Worm (Caenorhabditis elegans): Measurements from ENCODE around the gene swsn-4.

swsn-4 gene

DNA sequence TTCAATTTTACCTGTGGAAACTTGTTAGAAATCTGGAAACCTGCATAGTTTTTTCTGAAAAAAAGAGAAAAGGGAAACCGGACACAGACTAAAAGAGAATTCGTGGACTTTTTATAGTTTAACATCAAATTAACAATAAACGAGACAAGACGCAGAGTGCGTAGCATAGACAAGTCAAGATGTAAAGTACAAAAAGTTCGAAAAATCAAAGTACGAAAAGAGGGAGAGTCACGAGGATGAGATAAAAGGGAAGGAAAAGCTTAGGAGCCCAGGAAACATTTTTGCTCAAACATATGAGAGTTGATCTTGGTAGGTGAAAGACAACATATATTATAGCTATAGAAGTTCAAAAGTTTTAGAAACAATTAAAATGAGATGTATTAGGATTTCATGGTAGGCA lies 28.0 kb upstream of the swsn-4 start, which contains the start of gene M7.12:
M7.12 (minus strand) TSS at position 188 of the 400 bp plus-strand sequence.
- no peak for TF ChIP-seq D2030.7 (GFP tag; IDR thresholded peaks at IDR 0.05)
- no peak for TF ChIP-seq mes-4 (tag; optimal IDR thresholded peaks at IDR 0.05)
- no peak for TF ChIP-seq hlh-26 (GFP tag; conservative IDR thresholded peaks at IDR 0.05)
- TF ChIP-seq aptf-2 (GFP tag; conservative IDR thresholded peaks at IDR 0.05), result no peak
- TF ChIP-seq B0261.1 (tag; optimal IDR thresholded peaks at IDR 0.05), result no peak
- no peak for TF ChIP-seq unc-62 (GFP tag; optimal IDR thresholded peaks at IDR 0.05)
- no peak for TF ChIP-seq efl-1 (GFP tag; optimal IDR thresholded peaks at IDR 0.05)
- no peak for TF ChIP-seq F10E7.11 (tag; optimal IDR thresholded peaks at IDR 0.05)
- TF ChIP-seq mcd-1 (GFP tag; IDR thresholded peaks at IDR 0.05), result no peak
- TF ChIP-seq F33H1.4 (GFP tag; IDR thresholded peaks at IDR 0.05), result no peak
- no peak for TF ChIP-seq nfya-2 (GFP tag; IDR thresholded peaks at IDR 0.05)
- no peak for TF ChIP-seq F57C9.4 (tag; optimal IDR thresholded peaks at IDR 0.05)
- no peak for TF ChIP-seq lsl-1 (GFP tag; optimal IDR thresholded peaks at IDR 0.05)
- TF ChIP-seq nhr-120 (GFP tag; IDR thresholded peaks at IDR 0.05), result no peak
- TF ChIP-seq gei-17 (GFP tag; optimal IDR thresholded peaks at IDR 0.05), result no peak
- TF ChIP-seq ceh-100 (GFP tag; IDR thresholded peaks at IDR 0.05), result no peak
- TF ChIP-seq repo-1 (tag; optimal IDR thresholded peaks at IDR 0.05), result no peak
- no peak for TF ChIP-seq nhr-27 (tag; optimal IDR thresholded peaks at IDR 0.05)
- TF ChIP-seq nfyb-1 (GFP tag; IDR thresholded peaks at IDR 0.05), result no peak
- no peak for TF ChIP-seq rcor-1 (GFP tag; IDR thresholded peaks at IDR 0.05)

DNA sequence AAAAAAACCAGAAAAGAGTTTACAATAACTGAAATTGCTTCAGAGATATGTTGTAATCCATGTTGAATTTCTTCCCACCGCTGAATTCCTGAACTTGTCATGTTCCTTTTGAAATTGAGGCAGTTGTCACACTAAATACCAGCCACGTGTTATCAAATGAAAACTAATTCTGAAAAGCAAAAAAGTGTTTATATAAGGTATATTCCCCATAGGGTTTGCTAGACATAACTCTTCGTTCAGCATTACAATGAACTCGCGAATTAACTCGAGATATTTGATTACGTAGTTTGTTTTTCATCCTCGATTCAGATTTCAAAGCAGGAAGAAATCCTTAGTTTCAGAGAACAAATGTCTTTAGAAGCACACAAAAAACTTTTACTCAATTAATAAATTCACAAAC lies 25.6 kb upstream of the swsn-4 start, which contains the start of gene str-3:
str-3 (minus strand) TSS at position 101 of the 400 bp plus-strand sequence.
- TF ChIP-seq C06A6.2 (GFP tag; conservative IDR thresholded peaks at IDR 0.05) (no peak), lsl-1 (GFP tag; optimal IDR thresholded peaks at IDR 0.05) (no peak), K11D2.4 (GFP tag; IDR thresholded peaks at IDR 0.05) (no peak), nhr-179 (tag; optimal IDR thresholded peaks at IDR 0.05) (no peak), B0261.1 (tag; optimal IDR thresholded peaks at IDR 0.05) (no peak), hsf-1 (GFP tag; IDR thresholded peaks at IDR 0.05) (no peak), let-607 (tag; optimal IDR thresholded peaks at IDR 0.05) (no peak), F33H1.4 (GFP tag; IDR thresholded peaks at IDR 0.05) (no peak), akir-1 (GFP tag; optimal IDR thresholded peaks at IDR 0.05) (no peak), snpc-1.1 (tag; optimal IDR thresholded peaks at IDR 0.05; ENCODE audit: insufficient read depth) (no peak), rpc-1 (optimal IDR thresholded peaks at IDR 0.05) (no peak), rpc-1 (tag; optimal IDR thresholded peaks at IDR 0.05) (no peak)

- TF ChIP-seq T26A5.8 (tag; optimal IDR thresholded peaks at IDR 0.05) (no peak), ekl-4 (GFP tag; IDR thresholded peaks at IDR 0.05) (no peak), nfya-1 (tag; optimal IDR thresholded peaks at IDR 0.05; ENCODE audit: borderline replicate concordance, insufficient read depth) (no peak), let-526 (GFP tag; IDR thresholded peaks at IDR 0.05) (no peak), sdz-38 (tag; optimal IDR thresholded peaks at IDR 0.05) (no peak), nfya-2 (GFP tag; IDR thresholded peaks at IDR 0.05) (no peak), him-1 (tag; optimal IDR thresholded peaks at IDR 0.05) (no peak), pha-4 (tag; optimal IDR thresholded peaks at IDR 0.05) (no peak), chd-7 (tag; optimal IDR thresholded peaks at IDR 0.05) (no peak), B0035.1 (tag; optimal IDR thresholded peaks at IDR 0.05) (no peak), ceh-40 (GFP tag; IDR thresholded peaks at IDR 0.05) (no peak), hlh-26 (GFP tag; conservative IDR thresholded peaks at IDR 0.05) (no peak), F23B12.7 (tag; optimal IDR thresholded peaks at IDR 0.05; ENCODE audit: insufficient read depth) (no peak), fkh-3 (tag; optimal IDR thresholded peaks at IDR 0.05) (no peak), T07F8.4 (tag; optimal IDR thresholded peaks at IDR 0.05) (no peak), snpc-3.4 (tag; optimal IDR thresholded peaks at IDR 0.05) (no peak), ztf-28 (GFP tag; IDR thresholded peaks at IDR 0.05) (no peak), madf-3 (GFP tag; IDR thresholded peaks at IDR 0.05) (no peak), Y53F4B.3 (GFP tag; IDR thresholded peaks at IDR 0.05) (no peak), nhr-179 (tag; optimal IDR thresholded peaks at IDR 0.05) (no peak)
These were observed 24.4 kb upstream of the swsn-4 start, which contains the start of gene srlf-18 for ce11 chrIV:11101383-11101782. Gene srlf-18, minus strand, starts transcription at chrIV:11101483.
